Fruit fly (Drosophila melanogaster): ENCODE data around the gene omd.
A peak's percentile ranks its signal among the peaks of the same experiment; 100 is the strongest.

The omd gene

DNA sequence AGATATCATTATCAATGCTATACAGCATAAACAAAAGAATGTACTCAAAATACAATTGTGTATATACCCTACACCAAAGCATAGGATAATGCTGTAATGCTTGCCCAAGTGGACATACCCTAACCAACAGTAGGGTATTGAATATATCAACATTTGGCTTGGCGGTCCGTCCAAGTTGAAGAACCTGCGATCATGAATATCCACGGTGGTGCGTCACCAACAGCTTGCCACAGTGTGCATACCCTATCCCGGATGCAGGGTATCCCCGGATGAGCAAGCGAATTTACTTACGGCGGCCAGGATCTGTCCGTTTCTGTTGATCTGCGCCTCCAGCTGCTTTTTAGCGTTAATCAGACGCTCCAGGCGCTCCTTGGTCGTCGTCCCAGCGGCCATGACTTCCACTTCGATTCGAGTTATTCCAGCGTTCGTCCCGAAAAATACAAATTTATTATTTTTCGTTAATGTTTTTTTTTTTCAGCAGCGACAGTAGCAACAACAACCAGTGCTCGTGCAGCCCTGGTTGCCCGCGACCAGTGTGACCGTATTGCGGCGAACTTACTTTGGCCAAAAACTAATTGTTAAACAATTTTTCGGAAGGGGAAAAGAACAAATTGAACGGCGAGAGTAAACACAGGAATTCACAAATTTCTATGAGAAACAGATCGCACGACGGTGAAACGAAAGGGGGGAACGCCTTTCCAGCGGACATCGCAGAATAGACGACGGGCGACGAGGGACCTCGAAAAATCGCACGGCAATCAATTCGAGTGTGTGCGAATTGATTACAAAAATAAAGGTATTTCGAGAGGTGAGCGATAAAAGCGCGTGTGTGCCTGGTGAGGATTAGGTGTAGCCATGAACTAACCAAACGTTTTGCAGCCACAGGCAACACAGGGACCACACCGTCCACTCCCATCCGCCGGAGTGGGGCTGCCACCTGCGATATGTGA is 10.6 kb downstream of the omd start, which contains the start of the genes Lkb1 and CG9588 (continued):
- TF ChIP-seq CG6683 (GFP tag; optimal IDR thresholded peaks at IDR 0.05) (no peak), CG12071 (GFP tag; optimal IDR thresholded peaks at IDR 0.05) (no peak), ash1 (GFP tag; optimal IDR thresholded peaks at IDR 0.05) (no peak), CG10366 (GFP tag; IDR thresholded peaks at IDR 0.05) (peak; percentile 75), CG7271 (tag; optimal IDR thresholded peaks at IDR 0.05) (no peak), corto (GFP tag; optimal IDR thresholded peaks at IDR 0.05) (no peak), sna (GFP tag; IDR thresholded peaks at IDR 0.05; ENCODE audit: partially characterized antibody) (no peak), CG15696 (tag; optimal IDR thresholded peaks at IDR 0.05) (no peak), Xbp1 (GFP tag; optimal IDR thresholded peaks at IDR 0.05) (peak; percentile 66), Ets97D (GFP tag; optimal IDR thresholded peaks at IDR 0.05) (peak; percentile 40), CG34376 (GFP tag; optimal IDR thresholded peaks at IDR 0.05) (no peak), Trl (optimal IDR thresholded peaks at IDR 0.05) (no peak), Trl (GFP tag; optimal IDR thresholded peaks at IDR 0.05) (peak; percentile 3), CG3281 (GFP tag; optimal IDR thresholded peaks at IDR 0.05) (no peak), grn (GFP tag; optimal IDR thresholded peaks at IDR 0.05) (no peak), CG1024 (GFP tag; IDR thresholded peaks at IDR 0.05) (peak; percentile 78), dimm (GFP tag; IDR thresholded peaks at IDR 0.05) (no peak), dysf (GFP tag; IDR thresholded peaks at IDR 0.05) (peak; percentile 79), chm (GFP tag; IDR thresholded peaks at IDR 0.05) (peak; percentile 78), prd (optimal IDR thresholded peaks at IDR 0.05) (no peak), prd (GFP tag; IDR thresholded peaks at IDR 0.05) (peak; percentile 89), sima (GFP tag; optimal IDR thresholded peaks at IDR 0.05) (no peak), CG11456 (GFP tag; IDR thresholded peaks at IDR 0.05) (peak; percentile 90), sens (GFP tag) (peak; percentile 89), pnt (GFP tag; optimal IDR thresholded peaks at IDR 0.05) (peak; percentile 42), fd3F (GFP tag; optimal IDR thresholded peaks at IDR 0.05) (peak; percentile 36), CG14667 (GFP tag; IDR thresholded peaks at IDR 0.05) (peak; percentile 81), CG10274 (GFP tag; optimal IDR thresholded peaks at IDR 0.05) (no peak), btn (GFP tag; optimal IDR thresholded peaks at IDR 0.05) (no peak), E2f1 (GFP tag; IDR thresholded peaks at IDR 0.05) (peak; percentile 73), CG6813 (GFP tag; optimal IDR thresholded peaks at IDR 0.05) (no peak), ems (GFP tag; optimal IDR thresholded peaks at IDR 0.05) (peak; percentile 31), CG4730 (GFP tag; IDR thresholded peaks at IDR 0.05) (peak; percentile 60), hbn (GFP tag; IDR thresholded peaks at IDR 0.05; ENCODE audit: partially characterized antibody) (no peak), Dek (tag; optimal IDR thresholded peaks at IDR 0.05) (no peak), CG17385 (GFP tag; optimal IDR thresholded peaks at IDR 0.05) (no peak), CG3407 (GFP tag; optimal IDR thresholded peaks at IDR 0.05) (no peak), CG10959 (GFP tag; IDR thresholded peaks at IDR 0.05) (peak; percentile 70), zen (tag; optimal IDR thresholded peaks at IDR 0.05) (peak; percentile 5), CG10979 (tag; optimal IDR thresholded peaks at IDR 0.05) (peak; percentile 16), CG5953 (GFP tag; IDR thresholded peaks at IDR 0.05) (peak; percentile 77), CG11085 (GFP tag; IDR thresholded peaks at IDR 0.05) (peak; percentile 69), Hmx (GFP tag; optimal IDR thresholded peaks at IDR 0.05) (no peak), jing (GFP tag; optimal IDR thresholded peaks at IDR 0.05) (peak; percentile 27), CG11093 (GFP tag; IDR thresholded peaks at IDR 0.05) (peak; percentile 81; the same call in 2 of the 3 replicates), Spps (tag; optimal IDR thresholded peaks at IDR 0.05) (no peak), Gsc (GFP tag; IDR thresholded peaks at IDR 0.05) (peak; percentile 56), H2.0 (GFP tag; IDR thresholded peaks at IDR 0.05) (peak; percentile 80), CG16863 (GFP tag; optimal IDR thresholded peaks at IDR 0.05) (peak; percentile 62), otp (GFP tag; IDR thresholded peaks at IDR 0.05) (peak; percentile 77)
